Fruit fly (Drosophila melanogaster) whole organism, embryonic: ENCODE data around the gene CHKov1.

ENCODE experiments used
- Atf6 ChIP-seq: fragments of 200-800 bp; sonication (Bioruptor generic); IDR thresholded peaks from 2 replicates; pipeline ENCODE4 v1.3.6; 2022; ENCODE audit warnings: missing biosample characterization, missing genetic modification characterization
- Awh ChIP-seq: fragments of 200-800 bp; sonication (Bioruptor generic); IDR thresholded peaks from 2 replicates; pipeline ENCODE4, ENCODE4 v1.3.6; 2022; ENCODE audit warnings: missing biosample characterization, missing genetic modification characterization
- CG10321 ChIP-seq: fragments of 200-800 bp; sonication (Bioruptor generic); IDR thresholded peaks from 2 replicates; pipeline ENCODE4 v1.3.6; 2022; ENCODE audit warnings: missing biosample characterization, missing genetic modification characterization
- CG10431 ChIP-seq: fragments of 200-800 bp; sonication (Bioruptor generic); optimal IDR thresholded peaks from 3 replicates; lab custom pipeline; 2018; ENCODE audit warnings: missing biosample characterization, mild to moderate bottlenecking, missing genetic modification characterization
- CG11560 ChIP-seq: fragments of 200-800 bp; sonication (Bioruptor generic); IDR thresholded peaks from 3 replicates; pipeline ENCODE4 v1.3.6; 2022; ENCODE audit warnings: missing biosample characterization, missing genetic modification characterization
- CG13775 ChIP-seq: fragments of 200-800 bp; sonication (Bioruptor generic); optimal IDR thresholded peaks from 3 replicates; lab custom pipeline; 2017; ENCODE audit warnings: missing biosample characterization, mild to moderate bottlenecking, missing genetic modification characterization
- CG15601 ChIP-seq: fragments of 200-800 bp; sonication (Bioruptor generic); optimal IDR thresholded peaks from 3 replicates; lab custom pipeline; 2019; ENCODE audit warnings: missing biosample characterization, mild to moderate bottlenecking, missing genetic modification characterization, moderate library complexity
- CG1603 ChIP-seq: fragments of 200-800 bp; sonication (Bioruptor generic); optimal IDR thresholded peaks from 2 replicates; lab custom pipeline; 2019; ENCODE audit warnings: missing biosample characterization, mild to moderate bottlenecking, missing genetic modification characterization, moderate library complexity
- CG1647 ChIP-seq: fragments of 200-800 bp; sonication (Bioruptor generic); optimal IDR thresholded peaks from 3 replicates; lab custom pipeline; 2016; ENCODE audit warnings: missing biosample characterization, missing genetic modification characterization
- CG17186 ChIP-seq: fragments of 200-800 bp; sonication (Bioruptor generic); optimal IDR thresholded peaks from 3 replicates; lab custom pipeline; 2017; ENCODE audit warnings: missing biosample characterization, missing genetic modification reagents, missing genetic modification characterization
- CG17359 ChIP-seq: fragments of 200-800 bp; sonication (Bioruptor generic); optimal IDR thresholded peaks from 3 replicates; lab custom pipeline; 2018; ENCODE audit warnings: missing biosample characterization, mild to moderate bottlenecking, missing genetic modification characterization, moderate library complexity
- CG18764 ChIP-seq: fragments of 200-800 bp; sonication (Bioruptor generic); optimal IDR thresholded peaks from 3 replicates; lab custom pipeline; 2016; ENCODE audit warnings: missing biosample characterization, missing genetic modification characterization
- CG34422 ChIP-seq: fragments of 200-800 bp; sonication (Bioruptor generic); IDR thresholded peaks from 3 replicates; pipeline ENCODE4 v1.3.6; 2022; ENCODE audit warnings: missing biosample characterization, missing genetic modification characterization
- CG3995 ChIP-seq: fragments of 200-800 bp; sonication (Bioruptor generic); optimal IDR thresholded peaks from 3 replicates; lab custom pipeline; 2016; ENCODE audit warnings: missing biosample characterization, missing genetic modification characterization
- CG5953 ChIP-seq: fragments of 200-800 bp; sonication (Bioruptor generic); IDR thresholded peaks from 2 replicates; pipeline ENCODE4 v1.3.6; 2022; ENCODE audit warnings: missing biosample characterization, missing genetic modification characterization
- CG6272 ChIP-seq: fragments of 200-800 bp; sonication (Bioruptor generic); IDR thresholded peaks from 2 replicates; pipeline ENCODE4 v1.3.6; 2022; ENCODE audit warnings: missing biosample characterization, missing genetic modification characterization
- CG7357 ChIP-seq: fragments of 200-800 bp; sonication (Bioruptor generic); IDR thresholded peaks from 3 replicates; pipeline ENCODE4 v1.3.6; 2022; ENCODE audit warnings: missing biosample characterization, missing genetic modification characterization
- CG7745 ChIP-seq: fragments of 200-800 bp; sonication (Bioruptor generic); optimal IDR thresholded peaks from 2 replicates; lab custom pipeline; 2018; ENCODE audit warnings: missing biosample characterization, mild to moderate bottlenecking, missing genetic modification characterization, moderate library complexity
- CG7839 ChIP-seq: fragments of 200-800 bp; sonication (Bioruptor generic); optimal IDR thresholded peaks from 3 replicates; lab custom pipeline; 2018; ENCODE audit warnings: missing biosample characterization, mild to moderate bottlenecking, missing genetic modification characterization, moderate library complexity
- CG8924 ChIP-seq: fragments of 200-800 bp; optimal IDR thresholded peaks from 3 replicates; lab custom pipeline; 2019; ENCODE audit warnings: missing biosample characterization, mild to moderate bottlenecking, missing genetic modification characterization, moderate library complexity
- CG9797 ChIP-seq: fragments of 200-800 bp; sonication (Bioruptor generic); optimal IDR thresholded peaks from 3 replicates; lab custom pipeline; 2018; ENCODE audit warnings: missing biosample characterization, mild to moderate bottlenecking, missing genetic modification characterization
- Dbx ChIP-seq: fragments of 200-800 bp; sonication (Bioruptor generic); IDR thresholded peaks from 3 replicates; pipeline ENCODE4 v1.3.6; 2022; ENCODE audit warnings: missing biosample characterization, missing genetic modification characterization
- Dfd ChIP-seq, 2 experiments: fragments of >200 bp; optimal IDR thresholded peaks; 2 replicates each; lab custom pipeline; 2017; ENCODE audit warnings: missing biosample characterization in 2 of 2, missing genetic modification characterization in 2 of 2
- Dip2 ChIP-seq: fragments of 200-800 bp; sonication (Bioruptor generic); IDR thresholded peaks from 2 replicates; pipeline ENCODE4 v1.3.6; 2022; ENCODE audit warnings: missing biosample characterization, missing genetic modification characterization
- Dll ChIP-seq: fragments of 200-800 bp; sonication (Bioruptor generic); IDR thresholded peaks from 4 replicates; pipeline ENCODE4 v1.3.6; 2022; ENCODE audit warnings: missing biosample characterization, missing genetic modification characterization; ENCODE audit not compliant: partially characterized antibody
- Drgx ChIP-seq: fragments of 200-800 bp; sonication (Bioruptor generic); IDR thresholded peaks from 2 replicates; pipeline ENCODE4 v1.3.6; 2022; ENCODE audit warnings: missing biosample characterization, missing genetic modification characterization
- Ets97D ChIP-seq: fragments of 200-800 bp; sonication (Bioruptor generic); optimal IDR thresholded peaks from 3 replicates; lab custom pipeline; 2016; ENCODE audit warnings: missing biosample characterization, missing genetic modification characterization
- HLH54F ChIP-seq: fragments of 200-800 bp; sonication (Bioruptor generic); optimal IDR thresholded peaks from 3 replicates; lab custom pipeline; 2016; ENCODE audit warnings: missing biosample characterization, missing genetic modification characterization
- MBD-R2 ChIP-seq: fragments of 200-800 bp; sonication (Bioruptor generic); IDR thresholded peaks from 2 replicates; pipeline ENCODE4 v1.3.6; 2022; ENCODE audit warnings: missing biosample characterization, missing genetic modification characterization
- Opbp ChIP-seq: fragments of 200-800 bp; sonication (Bioruptor generic); IDR thresholded peaks from 3 replicates; pipeline ENCODE4 v1.3.6; 2022; ENCODE audit warnings: missing biosample characterization, missing genetic modification characterization; ENCODE audit not compliant: partially characterized antibody
- Spps ChIP-seq: fragments of 200-800 bp; sonication (Bioruptor generic); optimal IDR thresholded peaks from 2 replicates; lab custom pipeline; 2018; ENCODE audit warnings: missing biosample characterization, mild to moderate bottlenecking, missing genetic modification characterization
- Taf1 ChIP-seq: fragments of 200-800 bp; sonication (Bioruptor generic); IDR thresholded peaks from 2 replicates; pipeline ENCODE4 v1.3.6; 2022; ENCODE audit warnings: missing biosample characterization, missing genetic modification characterization
- Tbp ChIP-seq: fragments of >200 bp; optimal IDR thresholded peaks from 2 replicates; lab custom pipeline; 2018; ENCODE audit warnings: missing biosample characterization, missing genetic modification characterization
- ash1 ChIP-seq: fragments of 200-800 bp; sonication (Bioruptor generic); optimal IDR thresholded peaks from 2 replicates; lab custom pipeline; 2018; ENCODE audit warnings: missing biosample characterization, mild to moderate bottlenecking, missing genetic modification characterization
- az2 ChIP-seq: fragments of 200-800 bp; sonication (Bioruptor generic); optimal IDR thresholded peaks from 3 replicates; lab custom pipeline; 2016; ENCODE audit warnings: missing biosample characterization, missing genetic modification characterization
- bab2 ChIP-seq: fragments of 200-800 bp; sonication (Bioruptor generic); optimal IDR thresholded peaks from 2 replicates; lab custom pipeline; 2016; ENCODE audit warnings: missing biosample characterization, missing genetic modification characterization
- bcd ChIP-seq: fragments of 200-800 bp; sonication (Bioruptor generic); optimal IDR thresholded peaks from 2 replicates; lab custom pipeline; 2017; ENCODE audit warnings: missing biosample characterization, mild to moderate bottlenecking, missing genetic modification characterization
- bowl ChIP-seq: fragments of 200-800 bp; sonication (Bioruptor generic); IDR thresholded peaks from 2 replicates; pipeline ENCODE4 v1.3.6; 2022; ENCODE audit warnings: missing biosample characterization, missing genetic modification characterization
- br ChIP-seq: fragments of >200 bp; optimal IDR thresholded peaks from 2 replicates; lab custom pipeline; 2017
- chif ChIP-seq, 2 experiments: fragments of 200-800 bp; sonication (Bioruptor generic); optimal IDR thresholded peaks; 3 replicates each; lab custom pipeline; 2016; ENCODE audit warnings: missing biosample characterization in 2 of 2, missing genetic modification characterization in 2 of 2
- dimm ChIP-seq: fragments of 200-800 bp; sonication (Bioruptor generic); IDR thresholded peaks from 2 replicates; pipeline ENCODE4 v1.3.6; 2022; ENCODE audit warnings: missing biosample characterization, missing genetic modification characterization
- dmrt99B ChIP-seq: fragments of 200-800 bp; sonication (Bioruptor generic); optimal IDR thresholded peaks from 2 replicates; lab custom pipeline; 2018; ENCODE audit warnings: missing biosample characterization, mild to moderate bottlenecking, missing genetic modification characterization, moderate library complexity
- fru ChIP-seq: fragments of >200 bp; optimal IDR thresholded peaks from 2 replicates; lab custom pipeline; 2017
- gcm2 ChIP-seq: fragments of 200-800 bp; sonication (Bioruptor generic); optimal IDR thresholded peaks from 2 replicates; lab custom pipeline; 2016; ENCODE audit warnings: missing biosample characterization, missing genetic modification characterization
- gfzf ChIP-seq: fragments of 200-800 bp; sonication (Bioruptor generic); optimal IDR thresholded peaks from 2 replicates; lab custom pipeline; 2016; ENCODE audit warnings: missing biosample characterization, mild to moderate bottlenecking, missing genetic modification characterization, moderate library complexity
- her ChIP-seq: fragments of 200-800 bp; sonication (Bioruptor generic); optimal IDR thresholded peaks from 2 replicates; lab custom pipeline; 2016; ENCODE audit warnings: missing biosample characterization, missing genetic modification characterization
- hth ChIP-seq: fragments of >200 bp; optimal IDR thresholded peaks from 2 replicates; lab custom pipeline; 2017; ENCODE audit warnings: inconsistent platforms
- nmo ChIP-seq: fragments of 200-800 bp; sonication (Bioruptor generic); optimal IDR thresholded peaks from 2 replicates; lab custom pipeline; 2018; ENCODE audit warnings: missing biosample characterization, mild to moderate bottlenecking, missing genetic modification characterization, moderate library complexity
- ranshi ChIP-seq: fragments of 200-800 bp; sonication (Bioruptor generic); IDR thresholded peaks from 2 replicates; pipeline ENCODE4 v1.3.6; 2022; ENCODE audit warnings: missing biosample characterization, missing genetic modification characterization
- repo ChIP-seq: fragments of 200-800 bp; sonication (Bioruptor generic); optimal IDR thresholded peaks from 2 replicates; lab custom pipeline; 2016; ENCODE audit warnings: missing biosample characterization, missing genetic modification characterization
- sima ChIP-seq: fragments of 200-800 bp; sonication (Bioruptor generic); optimal IDR thresholded peaks from 2 replicates; lab custom pipeline; 2016; ENCODE audit warnings: missing biosample characterization, missing genetic modification characterization
- sug ChIP-seq: fragments of 200-800 bp; optimal IDR thresholded peaks from 2 replicates; lab custom pipeline; 2019; ENCODE audit warnings: missing biosample characterization, mild to moderate bottlenecking, missing genetic modification characterization, moderate library complexity
- unpg ChIP-seq: fragments of 200-800 bp; sonication (Bioruptor generic); optimal IDR thresholded peaks from 3 replicates; lab custom pipeline; 2018; ENCODE audit warnings: missing biosample characterization, mild to moderate bottlenecking, missing genetic modification characterization, moderate library complexity
- vvl ChIP-seq: fragments of 200-800 bp; sonication (Bioruptor generic); IDR thresholded peaks from 2 replicates; pipeline ENCODE4 v1.3.6; 2022; ENCODE audit warnings: missing biosample characterization, missing genetic modification characterization

CHKov1 gene

DNA sequence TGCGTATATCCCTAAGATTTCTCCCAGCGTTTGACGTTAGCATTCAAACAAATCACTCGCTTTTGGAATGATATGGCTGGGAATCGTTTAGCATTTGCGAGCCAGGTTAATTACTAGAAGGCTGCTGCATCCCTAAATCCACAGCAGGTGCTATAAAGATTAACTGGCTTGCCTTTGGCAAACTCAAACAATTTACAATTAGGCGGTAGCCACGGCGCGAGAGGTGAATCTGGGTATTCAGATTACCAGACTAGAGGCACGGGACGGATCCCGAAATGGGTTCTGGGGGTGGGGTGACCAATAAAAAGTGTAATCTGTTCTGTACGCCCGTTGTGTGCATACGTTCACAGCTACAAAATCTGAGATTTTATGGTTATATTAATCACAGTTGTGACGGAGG, 48.0 kb downstream of the CHKov1 start, which contains the start of gene CG11892 (continued):
- TF ChIP-seq vvl (GFP tag; lab: Robert Waterston, UW) (no peak), CG5953 (GFP tag; lab: Robert Waterston, UW) (no peak), CG7745 (tag; lab: Kevin White, UChicago) (no peak), ash1 (peak; percentile 45), sug (tag; lab: Kevin White, UChicago) (peak; percentile 48), gcm2 (no peak), Drgx (GFP tag; lab: Robert Waterston, UW) (no peak), CG15601 (tag; lab: Kevin White, UChicago) (no peak), nmo (GFP tag; lab: Kevin White, UChicago) (no peak), CG18764 (GFP tag; lab: Kevin White, UChicago) (no peak), her (GFP tag; lab: Kevin White, UChicago) (peak; percentile 6), CG17186 (GFP tag; lab: Kevin White, UChicago) (no peak), dimm (no peak), Atf6 (GFP tag; lab: Robert Waterston, UW) (peak; percentile 21; the same call in 1 of the 2 replicates), bowl (GFP tag; lab: Robert Waterston, UW) (no peak), Spps (no peak), CG13775 (GFP tag; lab: Kevin White, UChicago) (no peak), br (lab: Kevin White, UChicago) (no peak), CG3995 (no peak), Dip2 (no peak), az2 (no peak), CG7357 (GFP tag; lab: Robert Waterston, UW) (no peak), bab2 (GFP tag; lab: Kevin White, UChicago) (no peak), Awh (GFP tag; lab: Robert Waterston, UW) (no peak), CG1647 (GFP tag; lab: Kevin White, UChicago) (no peak), Taf1 (GFP tag; lab: Robert Waterston, UW) (no peak), CG1603 (tag; lab: Kevin White, UChicago) (peak; percentile 56), dmrt99B (tag; lab: Kevin White, UChicago) (peak; percentile 27), Dfd (GFP tag; optimal IDR thresholded peaks at IDR 0.05; lab: Kevin White, UChicago) (no peak), HLH54F (no peak), MBD-R2 (GFP tag; lab: Robert Waterston, UW) (no peak), sima (no peak), Dbx (no peak), unpg (GFP tag; lab: Kevin White, UChicago) (peak; percentile 51), CG34422 (no peak), CG10321 (GFP tag; lab: Robert Waterston, UW) (no peak), hth (no peak), CG17359 (tag; lab: Kevin White, UChicago) (peak; percentile 60), gfzf (GFP tag; lab: Kevin White, UChicago) (no peak), repo (GFP tag; lab: Kevin White, UChicago) (no peak), CG6272 (GFP tag; lab: Robert Waterston, UW) (no peak), Ets97D (GFP tag; lab: Kevin White, UChicago) (no peak), CG11560 (tag; lab: Robert Waterston, UW) (no peak), Opbp (GFP tag; lab: Robert Waterston, UW) (no peak), fru (no peak), CG9797 (GFP tag; lab: Kevin White, UChicago) (no peak), bcd (peak; percentile 20), Dll (GFP tag; lab: Robert Waterston, UW) (no peak), CG8924 (tag; lab: Kevin White, UChicago) (no peak), CG7839 (tag; lab: Kevin White, UChicago) (no peak), ranshi (GFP tag; lab: Robert Waterston, UW) (no peak), CG10431 (GFP tag; lab: Kevin White, UChicago) (no peak), chif (GFP tag; optimal IDR thresholded peaks at IDR 0.05; lab: Kevin White, UChicago) (no peak), Tbp (no peak)
